Fruit fly (Drosophila melanogaster): ENCODE data around the gene CG33912.

The CG33912 gene

DNA sequence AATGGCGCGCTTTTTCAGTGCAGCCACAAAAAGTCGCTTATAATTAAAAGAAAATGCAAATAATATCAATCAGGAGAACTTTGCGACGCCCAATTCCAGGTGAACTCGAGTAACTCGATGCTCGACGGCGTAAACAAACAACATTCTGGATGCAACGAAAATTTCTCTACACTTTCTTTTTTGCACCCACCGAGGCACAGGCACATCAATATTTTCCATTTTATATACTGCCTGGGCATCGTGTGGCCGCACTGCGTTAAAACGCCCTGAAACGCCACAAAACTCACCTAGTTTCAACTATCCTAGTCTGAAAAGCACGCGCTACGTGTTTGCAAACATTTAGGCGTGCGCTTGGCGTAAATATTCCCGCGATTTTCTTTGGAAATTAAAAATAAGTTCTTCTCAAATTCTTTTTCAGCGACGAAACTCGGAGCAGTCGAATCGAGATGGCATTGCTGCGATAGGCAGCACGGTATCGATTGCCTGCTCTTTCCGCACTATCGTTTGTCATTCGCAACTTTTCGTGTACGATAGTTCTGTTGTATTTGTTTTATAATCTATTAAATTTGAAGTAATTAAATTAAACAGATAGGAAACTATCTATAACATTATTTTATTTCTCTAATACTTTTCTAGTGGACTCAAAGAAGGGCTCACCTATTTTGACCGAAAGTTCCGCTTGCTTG lies 30.4 kb upstream of the CG33912 start, which contains the start of gene Pcif1 (continued):
- TF ChIP-seq sob (GFP tag; IDR thresholded peaks at IDR 0.05) (0 out of 2 replicates have a peak, but pooled peaks have one; percentile 57), inv (GFP tag; IDR thresholded peaks at IDR 0.05; ENCODE audit: partially characterized antibody) (peak; percentile 99), gsb-n (tag; optimal IDR thresholded peaks at IDR 0.05) (no peak), sisA (GFP tag; IDR thresholded peaks at IDR 0.05) (no peak), CG8089 (GFP tag; optimal IDR thresholded peaks at IDR 0.05) (no peak), Optix (GFP tag; IDR thresholded peaks at IDR 0.05) (no peak), unc-4 (GFP tag; IDR thresholded peaks at IDR 0.05; ENCODE audit: partially characterized antibody) (peak; percentile 99), Rx (GFP tag; IDR thresholded peaks at IDR 0.05) (no peak), run (tag; optimal IDR thresholded peaks at IDR 0.05) (no peak), Awh (GFP tag; IDR thresholded peaks at IDR 0.05) (no peak), mld (GFP tag; IDR thresholded peaks at IDR 0.05; ENCODE audit: partially characterized antibody) (peak; percentile 100), pros (GFP tag; optimal IDR thresholded peaks at IDR 0.05) (no peak), ci (GFP tag; IDR thresholded peaks at IDR 0.05) (peak; percentile 39; the same call in 1 of the 3 replicates), ara (GFP tag; IDR thresholded peaks at IDR 0.05) (no peak), CG8359 (GFP tag; optimal IDR thresholded peaks at IDR 0.05; ENCODE audit: borderline replicate concordance) (no peak), MESR4 (GFP tag; optimal IDR thresholded peaks at IDR 0.05) (peak; percentile 90), CG1529 (GFP tag; optimal IDR thresholded peaks at IDR 0.05) (no peak), CG6272 (GFP tag; IDR thresholded peaks at IDR 0.05) (peak; percentile 62), Opbp (GFP tag; IDR thresholded peaks at IDR 0.05; ENCODE audit: partially characterized antibody) (peak; percentile 99), dpn (GFP tag; optimal IDR thresholded peaks at IDR 0.05) (peak in 1 of 2 experiments; percentile 5), Aef1 (GFP tag; IDR thresholded peaks at IDR 0.05) (no peak), C15 (GFP tag; IDR thresholded peaks at IDR 0.05) (no peak), CG13624 (GFP tag; optimal IDR thresholded peaks at IDR 0.05) (no peak), CG7987 (GFP tag; optimal IDR thresholded peaks at IDR 0.05) (peak; percentile 30), CG17912 (GFP tag; optimal IDR thresholded peaks at IDR 0.05) (no peak), psq (GFP tag; optimal IDR thresholded peaks at IDR 0.05) (no peak), dm (GFP tag; optimal IDR thresholded peaks at IDR 0.05) (no peak), Hr51 (GFP tag; optimal IDR thresholded peaks at IDR 0.05) (no peak), mam (GFP tag; optimal IDR thresholded peaks at IDR 0.05) (no peak), Ets97D (GFP tag; optimal IDR thresholded peaks at IDR 0.05) (peak; percentile 52), Antp (GFP tag; optimal IDR thresholded peaks at IDR 0.05) (no peak), corto (GFP tag; optimal IDR thresholded peaks at IDR 0.05) (peak; percentile 73), Dref (GFP tag; IDR thresholded peaks at IDR 0.05) (peak; percentile 97), CG6654 (GFP tag; optimal IDR thresholded peaks at IDR 0.05) (no peak), Lhr (GFP tag; optimal IDR thresholded peaks at IDR 0.05) (peak; percentile 25), CG11093 (GFP tag; IDR thresholded peaks at IDR 0.05) (no peak), gcm2 (GFP tag; optimal IDR thresholded peaks at IDR 0.05) (no peak), Ravus (GFP tag; IDR thresholded peaks at IDR 0.05) (no peak), peb (GFP tag; IDR thresholded peaks at IDR 0.05) (no peak), rib (GFP tag; IDR thresholded peaks at IDR 0.05) (peak; percentile 50; the same call in 1 of the 2 replicates), CG8478 (optimal IDR thresholded peaks at IDR 0.05) (no peak), btn (GFP tag; optimal IDR thresholded peaks at IDR 0.05) (no peak), jigr1 (GFP tag; IDR thresholded peaks at IDR 0.05) (no peak), CG3065 (GFP tag; optimal IDR thresholded peaks at IDR 0.05) (no peak), CG11504 (tag; optimal IDR thresholded peaks at IDR 0.05) (no peak), bcd (GFP tag; optimal IDR thresholded peaks at IDR 0.05) (no peak), cg (GFP tag; optimal IDR thresholded peaks at IDR 0.05) (peak; percentile 18), HLH54F (GFP tag; optimal IDR thresholded peaks at IDR 0.05) (no peak), CG34376 (GFP tag; optimal IDR thresholded peaks at IDR 0.05) (peak; percentile 32), CG17568 (GFP tag; optimal IDR thresholded peaks at IDR 0.05) (peak; percentile 28), pita (GFP tag; optimal IDR thresholded peaks at IDR 0.05) (no peak)

All from whole organism, embryonic.